Worm (Caenorhabditis elegans) whole organism, L2 larva: ENCODE data around the gene spp-13.
A peak's percentile ranks its signal among the peaks of the same experiment; 100 is the strongest.

Experiments
- C34F6.9 ChIP-seq: fragments of 150-350 bp; optimal IDR thresholded peaks from 2 replicates; lab custom pipeline; 2014; ENCODE audit warnings: missing biosample characterization, missing genetic modification characterization
- F13H6.1 ChIP-seq: sonication (generic microtip); optimal IDR thresholded peaks from 2 replicates; lab custom pipeline; 2016; ENCODE audit warnings: missing genetic modification characterization, missing compliant biosample characterization
- Y55F3AM.14 ChIP-seq: fragments of 200-800 bp; sonication (Bioruptor generic); optimal IDR thresholded peaks from 2 replicates; lab custom pipeline; 2018; ENCODE audit warnings: mild to moderate bottlenecking, missing genetic modification characterization, missing compliant biosample characterization
- ZK546.5 ChIP-seq: sonication (generic microtip); optimal IDR thresholded peaks from 2 replicates; lab custom pipeline; 2017; ENCODE audit warnings: missing biosample characterization, missing genetic modification characterization
- aly-2 ChIP-seq: fragments of 150-350 bp; optimal IDR thresholded peaks from 2 replicates; lab custom pipeline; 2014; ENCODE audit warnings: missing biosample characterization, missing genetic modification characterization
- ama-1 ChIP-seq: fragments of 150-350 bp; optimal IDR thresholded peaks from 2 replicates; lab custom pipeline; 2018; ENCODE audit warnings: inconsistent platforms
- blmp-1 ChIP-seq: sonication (generic microtip); optimal IDR thresholded peaks from 2 replicates; lab custom pipeline; 2017; ENCODE audit warnings: missing genetic modification characterization, mild to moderate bottlenecking, missing compliant biosample characterization, antibody characterized with exemption, moderate library complexity; ENCODE audit not compliant: insufficient read depth
- ceh-16 ChIP-seq: fragments of 150-350 bp; optimal IDR thresholded peaks from 2 replicates; lab custom pipeline; 2014; ENCODE audit warnings: missing biosample characterization, missing genetic modification characterization
- ceh-82 ChIP-seq: fragments of 150-350 bp; optimal IDR thresholded peaks from 2 replicates; lab custom pipeline; 2014; ENCODE audit warnings: missing biosample characterization, missing genetic modification characterization
- crh-2 ChIP-seq: sonication (generic microtip); optimal IDR thresholded peaks from 2 replicates; lab custom pipeline; 2017; ENCODE audit warnings: missing biosample characterization, missing genetic modification characterization
- dmd-4 ChIP-seq: sonication (generic microtip); optimal IDR thresholded peaks from 2 replicates; lab custom pipeline; 2017; ENCODE audit warnings: missing biosample characterization, missing genetic modification characterization
- egl-27 ChIP-seq: sonication (generic microtip); optimal IDR thresholded peaks from 3 replicates; lab custom pipeline; 2017; ENCODE audit warnings: missing biosample characterization, missing genetic modification reagents, missing genetic modification characterization
- elt-1 ChIP-seq: fragments of 150-350 bp; optimal IDR thresholded peaks from 2 replicates; lab custom pipeline; 2014; ENCODE audit warnings: missing biosample characterization, missing genetic modification characterization
- elt-3 ChIP-seq: sonication (generic microtip); optimal IDR thresholded peaks from 2 replicates; lab custom pipeline; 2017; ENCODE audit warnings: missing biosample characterization, missing genetic modification characterization
- fos-1 ChIP-seq: fragments of 150-350 bp; optimal IDR thresholded peaks from 2 replicates; lab custom pipeline; 2014; ENCODE audit warnings: missing biosample characterization, missing genetic modification characterization
- gmeb-1 ChIP-seq: fragments of 150-350 bp; optimal IDR thresholded peaks from 2 replicates; lab custom pipeline; 2014; ENCODE audit warnings: missing biosample characterization, missing genetic modification characterization
- lin-11 ChIP-seq: fragments of 150-350 bp; sonication (generic microtip); optimal IDR thresholded peaks from 2 replicates; lab custom pipeline; 2014; ENCODE audit warnings: missing biosample characterization, missing genetic modification characterization, inconsistent platforms, mixed read lengths
- lin-13 ChIP-seq: fragments of 150-350 bp; optimal IDR thresholded peaks from 2 replicates; lab custom pipeline; 2014; ENCODE audit warnings: missing biosample characterization, missing genetic modification reagents, missing genetic modification characterization
- lin-39 ChIP-seq: fragments of 150-350 bp; optimal IDR thresholded peaks from 2 replicates; lab custom pipeline; 2014; ENCODE audit warnings: missing biosample characterization, missing genetic modification reagents, missing genetic modification characterization
- lsy-2 ChIP-seq, 2 experiments: fragments of 150-350 bp in 1 of 2; sonication (generic microtip) in 1 of 2; optimal IDR thresholded peaks; 2 replicates each; lab custom pipeline; 2014 to 2017; ENCODE audit warnings: missing biosample characterization in 2 of 2, missing genetic modification characterization in 2 of 2
- mab-5 ChIP-seq: fragments of 150-350 bp; optimal IDR thresholded peaks from 2 replicates; lab custom pipeline; 2014; ENCODE audit warnings: missing biosample characterization, missing genetic modification characterization
- mbf-1 ChIP-seq: sonication (generic microtip); optimal IDR thresholded peaks from 2 replicates; lab custom pipeline; 2017; ENCODE audit warnings: missing biosample characterization, missing genetic modification characterization
- mdl-1 ChIP-seq, 2 experiments: fragments of 150-350 bp in 1 of 2; sonication (generic microtip) in 1 of 2; optimal IDR thresholded peaks; 2 replicates each; lab custom pipeline; 2017; ENCODE audit warnings: missing biosample characterization in 2 of 2, missing genetic modification characterization in 2 of 2
- nhr-10 ChIP-seq: sonication (generic microtip); optimal IDR thresholded peaks from 2 replicates; lab custom pipeline; 2017; ENCODE audit warnings: missing biosample characterization, missing genetic modification characterization
- nhr-12 ChIP-seq: fragments of 150-350 bp; optimal IDR thresholded peaks from 2 replicates; lab custom pipeline; 2014; ENCODE audit warnings: missing biosample characterization, missing genetic modification characterization
- nhr-129 ChIP-seq: fragments of 150-350 bp; optimal IDR thresholded peaks from 2 replicates; lab custom pipeline; 2014; ENCODE audit warnings: missing biosample characterization, missing genetic modification characterization
- nhr-21 ChIP-seq: fragments of 150-350 bp; optimal IDR thresholded peaks from 2 replicates; lab custom pipeline; 2014; ENCODE audit warnings: missing biosample characterization, missing genetic modification characterization
- nhr-23 ChIP-seq: fragments of 150-350 bp; optimal IDR thresholded peaks from 2 replicates; lab custom pipeline; 2014; ENCODE audit warnings: missing biosample characterization, missing genetic modification reagents, missing genetic modification characterization
- nhr-237 ChIP-seq: fragments of 150-350 bp; optimal IDR thresholded peaks from 2 replicates; lab custom pipeline; 2014; ENCODE audit warnings: missing biosample characterization, missing genetic modification characterization
- nhr-6 ChIP-seq: fragments of 150-350 bp; optimal IDR thresholded peaks from 2 replicates; lab custom pipeline; 2014; ENCODE audit warnings: missing biosample characterization, missing genetic modification characterization
- nhr-77 ChIP-seq: fragments of 150-350 bp; optimal IDR thresholded peaks from 2 replicates; lab custom pipeline; 2014; ENCODE audit warnings: missing biosample characterization, missing genetic modification characterization
- peb-1 ChIP-seq: fragments of 150-350 bp; optimal IDR thresholded peaks from 2 replicates; lab custom pipeline; 2014; ENCODE audit warnings: missing biosample characterization, missing genetic modification characterization
- sem-4 ChIP-seq: fragments of 150-350 bp; optimal IDR thresholded peaks from 2 replicates; lab custom pipeline; 2014; ENCODE audit warnings: missing biosample characterization, missing genetic modification reagents, missing genetic modification characterization
- sma-3 ChIP-seq: sonication (generic microtip); optimal IDR thresholded peaks from 2 replicates; lab custom pipeline; 2016; ENCODE audit warnings: missing genetic modification reagents, missing genetic modification characterization, missing compliant biosample characterization
- sma-9 ChIP-seq, 2 experiments: fragments of 150-350 bp in 1 of 2; sonication (generic microtip) in 1 of 2; optimal IDR thresholded peaks; 2 replicates each; lab custom pipeline; 2014 to 2016; ENCODE audit warnings: missing genetic modification characterization in 2 of 2, mild to moderate bottlenecking in 1 of 2, missing biosample characterization in 1 of 2, missing compliant biosample characterization in 1 of 2, missing genetic modification reagents in 1 of 2, moderate library complexity in 1 of 2
- snpc-4 ChIP-seq: fragments of 150-350 bp; optimal IDR thresholded peaks from 2 replicates; lab custom pipeline; 2014; ENCODE audit warnings: missing biosample characterization, missing genetic modification characterization
- unc-55 ChIP-seq: fragments of 150-350 bp; sonication (generic microtip); optimal IDR thresholded peaks from 3 replicates; lab custom pipeline; 2014; ENCODE audit warnings: missing biosample characterization, missing genetic modification reagents, missing genetic modification characterization
- unc-62 ChIP-seq: fragments of 150-350 bp; optimal IDR thresholded peaks from 2 replicates; lab custom pipeline; 2014; ENCODE audit warnings: missing biosample characterization, missing genetic modification reagents, missing genetic modification characterization
- zag-1 ChIP-seq: fragments of 150-350 bp; optimal IDR thresholded peaks from 2 replicates; lab custom pipeline; 2014; ENCODE audit warnings: missing biosample characterization, missing genetic modification characterization
- ztf-1 ChIP-seq: fragments of 200-800 bp; sonication (Bioruptor generic); conservative IDR thresholded peaks from 2 replicates; pipeline ENCODE4 v1.3.6; 2022; ENCODE audit warnings: missing genetic modification characterization, missing compliant biosample characterization
- ztf-11 ChIP-seq: sonication (generic microtip); optimal IDR thresholded peaks from 2 replicates; lab custom pipeline; 2017; ENCODE audit warnings: missing biosample characterization, missing genetic modification characterization
- ztf-4 ChIP-seq: fragments of 150-350 bp; optimal IDR thresholded peaks from 2 replicates; lab custom pipeline; 2014; ENCODE audit warnings: missing biosample characterization, missing genetic modification characterization

The spp-13 gene

ce11 chrX:8378312-8378711, 40.0 kb downstream of the spp-13 start, which contains the start of gene tbc-18 (continued):
- peak; percentile 34 for TF ChIP-seq Y55F3AM.14
- no peak for TF ChIP-seq lin-39 (tag; lab: Kevin White, UChicago)
- peak; percentile 52 for TF ChIP-seq nhr-129 (tag; lab: Kevin White, UChicago)
- no peak for TF ChIP-seq peb-1
- no peak for TF ChIP-seq blmp-1 (tag; lab: Kevin White, UChicago)
- TF ChIP-seq nhr-21, result peak; percentile 3
- no peak for TF ChIP-seq egl-27 (tag; lab: Kevin White, UChicago)
- TF ChIP-seq gmeb-1 (tag; lab: Kevin White, UChicago), result no peak
- no peak for TF ChIP-seq mab-5
- TF ChIP-seq unc-62, result no peak
- no peak for TF ChIP-seq nhr-77
- no peak for TF ChIP-seq ceh-16 (tag; lab: Kevin White, UChicago)
- TF ChIP-seq elt-3 (tag; lab: Kevin White, UChicago), result no peak
- TF ChIP-seq zag-1 (tag; lab: Kevin White, UChicago), result peak; percentile 64
- peak; percentile 79 for TF ChIP-seq crh-2 (tag; lab: Kevin White, UChicago)
- peak; percentile 81 for TF ChIP-seq unc-55 (GFP tag; lab: Kevin White, UChicago)
- no peak for TF ChIP-seq nhr-10 (tag; lab: Kevin White, UChicago)
- TF ChIP-seq ztf-1, result no peak
- TF ChIP-seq mdl-1 (tag; optimal IDR thresholded peaks at IDR 0.05; lab: Kevin White, UChicago), result peak in 1 of 2 experiments; percentile 48
- TF ChIP-seq lin-13, result no peak

ce11 chrX:8371906-8372305, 46.4 kb downstream of the spp-13 start, which contains the start of gene nep-15:
nep-15 (plus strand) TSS chrX:8372206.
- no peak for TF ChIP-seq peb-1
- no peak for TF ChIP-seq lin-13
- no peak for TF ChIP-seq ztf-1
- TF ChIP-seq F13H6.1 (tag; lab: Kevin White, UChicago), result no peak
- no peak for TF ChIP-seq nhr-129 (tag; lab: Kevin White, UChicago)
- no peak for TF ChIP-seq ztf-4 (tag; lab: Kevin White, UChicago)
- no peak for TF ChIP-seq mbf-1 (tag; lab: Kevin White, UChicago)
- TF ChIP-seq snpc-4, result no peak
- TF ChIP-seq crh-2 (tag; lab: Kevin White, UChicago), result no peak
- no peak for TF ChIP-seq unc-62
- TF ChIP-seq Y55F3AM.14, result no peak

- TF ChIP-seq lin-11, result peak; percentile 64
- peak; percentile 84 for TF ChIP-seq sma-9 (GFP tag; optimal IDR thresholded peaks at IDR 0.05; lab: Kevin White, UChicago)
- TF ChIP-seq sma-9 (tag; optimal IDR thresholded peaks at IDR 0.05; lab: Kevin White, UChicago), result no peak
- TF ChIP-seq fos-1 (tag; lab: Kevin White, UChicago), result peak; percentile 86
- TF ChIP-seq zag-1 (tag; lab: Kevin White, UChicago), result peak; percentile 11
- TF ChIP-seq F13H6.1 (tag; lab: Kevin White, UChicago), result peak; percentile 85
- no peak for TF ChIP-seq dmd-4 (tag; lab: Kevin White, UChicago)
- TF ChIP-seq elt-3 (tag; lab: Kevin White, UChicago), result no peak
- TF ChIP-seq ztf-1, result no peak
- TF ChIP-seq ZK546.5 (tag; lab: Kevin White, UChicago), result no peak
- TF ChIP-seq sma-3, result peak; percentile 53
- no peak for TF ChIP-seq ztf-4 (tag; lab: Kevin White, UChicago)
- TF ChIP-seq mdl-1 (tag; optimal IDR thresholded peaks at IDR 0.05; lab: Kevin White, UChicago), result peak in 1 of 2 experiments; percentile 19
- TF ChIP-seq blmp-1 (tag; lab: Kevin White, UChicago), result no peak
- TF ChIP-seq nhr-12 (tag; lab: Kevin White, UChicago), result no peak
- TF ChIP-seq C34F6.9 (tag; lab: Kevin White, UChicago), result peak; percentile 80
- TF ChIP-seq lsy-2 (tag; optimal IDR thresholded peaks at IDR 0.05; lab: Kevin White, UChicago), result peak; percentile 63 to 83
- TF ChIP-seq Y55F3AM.14, result no peak
- no peak for TF ChIP-seq nhr-77
- peak; percentile 77 for TF ChIP-seq gmeb-1 (tag; lab: Kevin White, UChicago)
- peak; percentile 78 for TF ChIP-seq egl-27 (tag; lab: Kevin White, UChicago)
- peak; percentile 88 for TF ChIP-seq unc-55 (GFP tag; lab: Kevin White, UChicago)
- TF ChIP-seq aly-2 (tag; lab: Kevin White, UChicago), result no peak
- TF ChIP-seq mab-5, result peak; percentile 33
- TF ChIP-seq nhr-10 (tag; lab: Kevin White, UChicago), result peak; percentile 34
- peak; percentile 60 for TF ChIP-seq sem-4
- TF ChIP-seq ceh-82 (tag; lab: Kevin White, UChicago), result peak; percentile 0
- no peak for TF ChIP-seq ztf-11 (tag; lab: Kevin White, UChicago)
- no peak for TF ChIP-seq nhr-237 (tag; lab: Kevin White, UChicago)
- TF ChIP-seq lin-39 (tag; lab: Kevin White, UChicago), result no peak
- TF ChIP-seq lin-13, result peak; percentile 74
- no peak for TF ChIP-seq unc-62
- no peak for TF ChIP-seq nhr-23 (tag; lab: Kevin White, UChicago)
- TF ChIP-seq nhr-6 (tag; lab: Kevin White, UChicago), result peak; percentile 36
- no peak for TF ChIP-seq elt-1 (tag; lab: Kevin White, UChicago)
- no peak for TF ChIP-seq ama-1
- TF ChIP-seq nhr-129 (tag; lab: Kevin White, UChicago), result peak; percentile 80
- peak; percentile 27 for TF ChIP-seq nhr-21
- peak; percentile 67 for TF ChIP-seq crh-2 (tag; lab: Kevin White, UChicago)
These were observed 50.1 kb downstream of the spp-13 start for ce11 chrX:8368210-8368609.
